Fruit fly (Drosophila melanogaster): ENCODE results near the gene CG44098.

Gene CG44098

dm6 chr3R:4813172-4813716 is 40.2 kb upstream of the CG44098 start (continued):
- peak; percentile 90 for TF ChIP-seq CG33557 (GFP tag; optimal IDR thresholded peaks at IDR 0.05)
- peak; percentile 68 for TF ChIP-seq vvl (GFP tag; IDR thresholded peaks at IDR 0.05)
- peak; percentile 39 for TF ChIP-seq stwl (tag; optimal IDR thresholded peaks at IDR 0.05)
- peak; percentile 71 for TF ChIP-seq CG2712 (tag; optimal IDR thresholded peaks at IDR 0.05)
- peak; percentile 79 for TF ChIP-seq CG34422 (GFP tag; IDR thresholded peaks at IDR 0.05)
- TF ChIP-seq CG6689 (GFP tag; IDR thresholded peaks at IDR 0.05): peak; percentile 64
- TF ChIP-seq mld (GFP tag; IDR thresholded peaks at IDR 0.05; ENCODE audit: partially characterized antibody): peak; percentile 7; the same call in 1 of the 3 replicates
- TF ChIP-seq dan (GFP tag; IDR thresholded peaks at IDR 0.05): no peak
- TF ChIP-seq CG7786 (GFP tag; optimal IDR thresholded peaks at IDR 0.05): peak; percentile 17
- TF ChIP-seq seq (GFP tag; IDR thresholded peaks at IDR 0.05): peak; percentile 46; the same call in 1 of the 2 replicates
- TF ChIP-seq lov (optimal IDR thresholded peaks at IDR 0.05): no peak
- peak; percentile 69; the same call in 1 of the 3 replicates for TF ChIP-seq lov (GFP tag; IDR thresholded peaks at IDR 0.05)
- TF ChIP-seq CG10431 (GFP tag; optimal IDR thresholded peaks at IDR 0.05): peak; percentile 84
- TF ChIP-seq grau (tag; optimal IDR thresholded peaks at IDR 0.05): peak; percentile 42
- TF ChIP-seq ac (GFP tag; optimal IDR thresholded peaks at IDR 0.05): peak; percentile 64
- no peak for TF ChIP-seq Elba2 (GFP tag; optimal IDR thresholded peaks at IDR 0.05)
- no peak for TF ChIP-seq bowl (GFP tag; IDR thresholded peaks at IDR 0.05)
- no peak for TF ChIP-seq Dip2 (GFP tag; IDR thresholded peaks at IDR 0.05)
- TF ChIP-seq CG7839 (tag; optimal IDR thresholded peaks at IDR 0.05): no peak
- TF ChIP-seq CG15601 (tag; optimal IDR thresholded peaks at IDR 0.05): peak; percentile 91
- peak; percentile 43 for TF ChIP-seq az2 (GFP tag; optimal IDR thresholded peaks at IDR 0.05)
- no peak for TF ChIP-seq eyg (GFP tag; optimal IDR thresholded peaks at IDR 0.05)
- TF ChIP-seq zen (tag; optimal IDR thresholded peaks at IDR 0.05): peak; percentile 58
- peak; percentile 89 for TF ChIP-seq Med (GFP tag)
- peak; percentile 55; the same call in 1 of the 3 replicates for TF ChIP-seq CG34224 (GFP tag; IDR thresholded peaks at IDR 0.05; ENCODE audit: partially characterized antibody)
- TF ChIP-seq Antp (GFP tag; optimal IDR thresholded peaks at IDR 0.05): peak; percentile 9
- TF ChIP-seq sim (GFP tag; IDR thresholded peaks at IDR 0.05): no peak
- TF ChIP-seq CG17328 (GFP tag; IDR thresholded peaks at IDR 0.05): no peak
- no peak for TF ChIP-seq CG6765 (GFP tag; optimal IDR thresholded peaks at IDR 0.05)
- no peak for TF ChIP-seq hb (GFP tag; IDR thresholded peaks at IDR 0.05; ENCODE audit: partially characterized antibody)
- no peak for TF ChIP-seq prd (optimal IDR thresholded peaks at IDR 0.05)
- peak; percentile 74 for TF ChIP-seq prd (GFP tag; IDR thresholded peaks at IDR 0.05)
- peak; percentile 19 for TF ChIP-seq Six4 (GFP tag; optimal IDR thresholded peaks at IDR 0.05)
- peak; percentile 67 for TF ChIP-seq CG4328 (GFP tag; optimal IDR thresholded peaks at IDR 0.05)
- TF ChIP-seq Ptx1 (GFP tag; IDR thresholded peaks at IDR 0.05): peak; percentile 71
- TF ChIP-seq Dad (GFP tag; optimal IDR thresholded peaks at IDR 0.05): peak; percentile 5
- no peak for TF ChIP-seq CkIIα-i1 (GFP tag; IDR thresholded peaks at IDR 0.05)
- no peak for TF ChIP-seq CTCF (GFP tag; optimal IDR thresholded peaks at IDR 0.05)
- peak; percentile 71 for TF ChIP-seq CG4360 (GFP tag; IDR thresholded peaks at IDR 0.05)
- no peak for TF ChIP-seq Optix (GFP tag; IDR thresholded peaks at IDR 0.05)
- TF ChIP-seq HmgZ (tag; optimal IDR thresholded peaks at IDR 0.05): peak; percentile 61
- no peak for TF ChIP-seq z (GFP tag; IDR thresholded peaks at IDR 0.05)
- TF ChIP-seq Pdp1 (GFP tag; optimal IDR thresholded peaks at IDR 0.05): peak in 1 of 2 experiments; percentile 60
- no peak for TF ChIP-seq p53 (GFP tag; optimal IDR thresholded peaks at IDR 0.05)
- peak; percentile 53; the same call in 1 of the 2 replicates for TF ChIP-seq H2.0 (GFP tag; IDR thresholded peaks at IDR 0.05)
- peak; percentile 23 for TF ChIP-seq CG13775 (GFP tag; optimal IDR thresholded peaks at IDR 0.05)
- TF ChIP-seq Oaz (GFP tag; IDR thresholded peaks at IDR 0.05): peak; percentile 19; the same call in 1 of the 2 replicates
- no peak for TF ChIP-seq CG32772 (GFP tag; IDR thresholded peaks at IDR 0.05)
- no peak for TF ChIP-seq HmgD (GFP tag; optimal IDR thresholded peaks at IDR 0.05)
- no peak for TF ChIP-seq pb (GFP tag; optimal IDR thresholded peaks at IDR 0.05)
- TF ChIP-seq Hey (tag; optimal IDR thresholded peaks at IDR 0.05): no peak
- TF ChIP-seq CG13123 (GFP tag; optimal IDR thresholded peaks at IDR 0.05): peak; percentile 61
